Fruit fly (Drosophila melanogaster): ENCODE results near the gene Hsp27.

Gene Hsp27

dm6 chr3L:9383345-9384075, at the start of gene Hsp27 (continued):
- TF ChIP-seq Xbp1 (GFP tag; optimal IDR thresholded peaks at IDR 0.05) (peak; percentile 99), fd96Cb (tag; optimal IDR thresholded peaks at IDR 0.05) (peak; percentile 99), HHEX (GFP tag; optimal IDR thresholded peaks at IDR 0.05) (peak; percentile 97), hth (optimal IDR thresholded peaks at IDR 0.05) (no peak), row (GFP tag; IDR thresholded peaks at IDR 0.05) (peak; percentile 98), prd (optimal IDR thresholded peaks at IDR 0.05) (no peak), prd (GFP tag; IDR thresholded peaks at IDR 0.05) (peak; percentile 99), bcd (GFP tag; optimal IDR thresholded peaks at IDR 0.05) (peak; percentile 99), trh (GFP tag; optimal IDR thresholded peaks at IDR 0.05) (peak; percentile 96), knrl (GFP tag; IDR thresholded peaks at IDR 0.05; ENCODE audit: partially characterized antibody) (peak; percentile 48; the same call in 2 of the 3 replicates), phol (tag; optimal IDR thresholded peaks at IDR 0.05) (peak; percentile 98), emc (GFP tag; optimal IDR thresholded peaks at IDR 0.05) (peak; percentile 88), fd64A (GFP tag; optimal IDR thresholded peaks at IDR 0.05) (peak; percentile 96), fd102C (GFP tag; optimal IDR thresholded peaks at IDR 0.05) (peak; percentile 55), CG17568 (GFP tag; optimal IDR thresholded peaks at IDR 0.05) (peak; percentile 96), CG15479 (GFP tag; optimal IDR thresholded peaks at IDR 0.05) (no peak), Oli (tag; optimal IDR thresholded peaks at IDR 0.05) (peak; percentile 99), CG9609 (GFP tag; optimal IDR thresholded peaks at IDR 0.05) (peak; percentile 88), CG34376 (GFP tag; optimal IDR thresholded peaks at IDR 0.05) (peak; percentile 94), vfl (GFP tag; optimal IDR thresholded peaks at IDR 0.05) (peak; percentile 97), al (GFP tag; IDR thresholded peaks at IDR 0.05) (peak; percentile 98), abd-A (tag; optimal IDR thresholded peaks at IDR 0.05) (peak; percentile 64), ranshi (GFP tag; IDR thresholded peaks at IDR 0.05) (peak; percentile 99), CG10321 (GFP tag; IDR thresholded peaks at IDR 0.05) (peak; percentile 80), CG2129 (GFP tag; IDR thresholded peaks at IDR 0.05; ENCODE audit: partially characterized antibody) (no peak), CG4854 (GFP tag; optimal IDR thresholded peaks at IDR 0.05) (peak; percentile 96), CG7745 (tag; optimal IDR thresholded peaks at IDR 0.05) (peak; percentile 70), CG7357 (GFP tag; IDR thresholded peaks at IDR 0.05) (peak; percentile 96), Gsc (GFP tag; IDR thresholded peaks at IDR 0.05) (peak; percentile 97), CG30431 (GFP tag; optimal IDR thresholded peaks at IDR 0.05) (peak; percentile 98), C15 (GFP tag; IDR thresholded peaks at IDR 0.05) (peak; percentile 96), Trl (optimal IDR thresholded peaks at IDR 0.05) (peak; percentile 22 to 27), Trl (GFP tag; optimal IDR thresholded peaks at IDR 0.05) (peak; percentile 95), CG7786 (GFP tag; optimal IDR thresholded peaks at IDR 0.05) (peak; percentile 88), CrebB (tag; optimal IDR thresholded peaks at IDR 0.05) (peak; percentile 93), Abd-B (GFP tag; optimal IDR thresholded peaks at IDR 0.05) (peak; percentile 97), CG9437 (GFP tag; optimal IDR thresholded peaks at IDR 0.05) (peak; percentile 92), dpn (GFP tag; optimal IDR thresholded peaks at IDR 0.05) (peak; percentile 96 to 98), CG12155 (GFP tag; optimal IDR thresholded peaks at IDR 0.05) (peak; percentile 96), Lpt (GFP tag; optimal IDR thresholded peaks at IDR 0.05) (no peak), CG11723 (GFP tag; optimal IDR thresholded peaks at IDR 0.05) (peak; percentile 96), CG15514 (GFP tag; optimal IDR thresholded peaks at IDR 0.05) (peak; percentile 93), Ada2b (GFP tag; IDR thresholded peaks at IDR 0.05) (peak; percentile 99), CG31441 (GFP tag; IDR thresholded peaks at IDR 0.05) (peak; percentile 99), Myb (GFP tag; optimal IDR thresholded peaks at IDR 0.05) (peak; percentile 76), CG4282 (GFP tag; optimal IDR thresholded peaks at IDR 0.05) (peak; percentile 62), Ptx1 (GFP tag; IDR thresholded peaks at IDR 0.05) (peak; percentile 99), Hmx (GFP tag; optimal IDR thresholded peaks at IDR 0.05) (peak; percentile 83), Hey (tag; optimal IDR thresholded peaks at IDR 0.05) (peak; percentile 56), vvl (GFP tag; IDR thresholded peaks at IDR 0.05) (peak; percentile 99)
